Comparison of ENCODE assay signal across 4 fruit fly cellular contexts in genomic region chr2L:8437176-8437575, dm6.
TF ChIP-seq lines count a peak whose summit lies in the region.

D12 (minus strand) TSS chr2L:8437365.
Chrac-14 (plus strand) TSS chr2L:8437405.

- TF ChIP-seq CTCF in whole organism, embryonic (GFP tag; optimal IDR thresholded peaks at IDR 0.05; lab: Kevin White, UChicago), result no peak

TF ChIP-seq in whole organism, adult, 20 proteins besides CTCF, POLR2A, EP300 and RAD21:
- peak; percentile 24 for TF ChIP-seq CG7101 (tag; optimal IDR thresholded peaks at IDR 0.05; lab: Kevin White, UChicago)
- TF ChIP-seq ovo (GFP tag; optimal IDR thresholded peaks at IDR 0.05; lab: Kevin White, UChicago), result no peak
- peak; percentile 65 for TF ChIP-seq Mnt (GFP tag; optimal IDR thresholded peaks at IDR 0.05; lab: Kevin White, UChicago)
- no peak for TF ChIP-seq CG5204 (GFP tag; optimal IDR thresholded peaks at IDR 0.05; lab: Kevin White, UChicago)
- peak; percentile 23 for TF ChIP-seq Crg-1 (GFP tag; optimal IDR thresholded peaks at IDR 0.05; lab: Kevin White, UChicago)
- no peak for TF ChIP-seq cnc (optimal IDR thresholded peaks at IDR 0.05; lab: Kevin White, UChicago)
- TF ChIP-seq CG1620 (GFP tag; optimal IDR thresholded peaks at IDR 0.05; lab: Kevin White, UChicago), result peak; percentile 48
- no peak for TF ChIP-seq CG33017 (tag; optimal IDR thresholded peaks at IDR 0.05; lab: Kevin White, UChicago)
- TF ChIP-seq pad (GFP tag; optimal IDR thresholded peaks at IDR 0.05; lab: Kevin White, UChicago), result peak; percentile 10
- TF ChIP-seq cic (GFP tag; optimal IDR thresholded peaks at IDR 0.05; lab: Kevin White, UChicago), result no peak
- peak; percentile 15 for TF ChIP-seq bab1 (GFP tag; optimal IDR thresholded peaks at IDR 0.05; lab: Kevin White, UChicago)

TF ChIP-seq in whole organism, embryonic, 481 proteins besides CTCF, POLR2A, EP300 and RAD21 (continues in another document):
- TF ChIP-seq CG3847 (GFP tag; IDR thresholded peaks at IDR 0.05; lab: Robert Waterston, UW) (peak; percentile 65), MBD-R2 (GFP tag; IDR thresholded peaks at IDR 0.05; lab: Robert Waterston, UW) (peak; percentile 98), Usf (GFP tag; optimal IDR thresholded peaks at IDR 0.05; lab: Kevin White, UChicago) (no peak), zfh1 (GFP tag; IDR thresholded peaks at IDR 0.05; lab: Robert Waterston, UW) (peak; percentile 42; the same call in 1 of the 3 replicates), Sry-δ (GFP tag; optimal IDR thresholded peaks at IDR 0.05; lab: Kevin White, UChicago) (peak; percentile 22), CG8089 (GFP tag; optimal IDR thresholded peaks at IDR 0.05; lab: Kevin White, UChicago) (peak; percentile 18), CG7786 (GFP tag; optimal IDR thresholded peaks at IDR 0.05; lab: Kevin White, UChicago) (peak; percentile 14), Bgb (GFP tag; IDR thresholded peaks at IDR 0.05; lab: Robert Waterston, UW; ENCODE audit: partially characterized antibody) (peak; percentile 9; the same call in 1 of the 2 replicates), CG43689 (GFP tag; IDR thresholded peaks at IDR 0.05; lab: Robert Waterston, UW) (no peak), kni (GFP tag; optimal IDR thresholded peaks at IDR 0.05; lab: Kevin White, UChicago) (no peak), bbx (GFP tag; IDR thresholded peaks at IDR 0.05; lab: Robert Waterston, UW; ENCODE audit: partially characterized antibody) (no peak), sens (GFP tag; lab: Kevin White, UChicago) (peak; percentile 53), wdn (GFP tag; IDR thresholded peaks at IDR 0.05; lab: Robert Waterston, UW) (no peak), fu2 (GFP tag; optimal IDR thresholded peaks at IDR 0.05; lab: Kevin White, UChicago) (peak; percentile 18), shn (GFP tag; optimal IDR thresholded peaks at IDR 0.05; lab: Kevin White, UChicago) (no peak), NFAT (GFP tag; IDR thresholded peaks at IDR 0.05; lab: Robert Waterston, UW) (no peak), CG3726 (GFP tag; IDR thresholded peaks at IDR 0.05; lab: Robert Waterston, UW) (no peak), ind (GFP tag; optimal IDR thresholded peaks at IDR 0.05; lab: Kevin White, UChicago) (peak; percentile 25), Sin3A (optimal IDR thresholded peaks at IDR 0.05; lab: Kevin White, UChicago) (peak; percentile 50), Rx (GFP tag; IDR thresholded peaks at IDR 0.05; lab: Robert Waterston, UW) (0 out of 2 replicates have a peak, but pooled peaks have one; percentile 2), CG34422 (GFP tag; IDR thresholded peaks at IDR 0.05; lab: Robert Waterston, UW) (peak; percentile 39; the same call in 1 of the 3 replicates), Awh (GFP tag; IDR thresholded peaks at IDR 0.05; lab: Robert Waterston, UW) (no peak), HHEX (GFP tag; optimal IDR thresholded peaks at IDR 0.05; lab: Kevin White, UChicago) (no peak), her (GFP tag; optimal IDR thresholded peaks at IDR 0.05; lab: Kevin White, UChicago) (peak; percentile 2), vnd (GFP tag; IDR thresholded peaks at IDR 0.05; lab: Robert Waterston, UW; ENCODE audit: partially characterized antibody) (no peak), usp (GFP tag; optimal IDR thresholded peaks at IDR 0.05; lab: Kevin White, UChicago) (no peak), CG15514 (GFP tag; optimal IDR thresholded peaks at IDR 0.05; lab: Kevin White, UChicago) (peak; percentile 42)

TF ChIP-seq in whole organism, prepupa, 60 proteins besides CTCF, POLR2A, EP300 and RAD21:
- TF ChIP-seq esn (GFP tag; optimal IDR thresholded peaks at IDR 0.05; lab: Kevin White, UChicago), result peak; percentile 25
- peak; percentile 88 for TF ChIP-seq fkh (GFP tag; optimal IDR thresholded peaks at IDR 0.05; lab: Kevin White, UChicago)
- TF ChIP-seq Sox14 (GFP tag; optimal IDR thresholded peaks at IDR 0.05; lab: Kevin White, UChicago), result no peak
- TF ChIP-seq CG8632 (GFP tag; optimal IDR thresholded peaks at IDR 0.05; lab: Kevin White, UChicago), result no peak
- TF ChIP-seq dsx (GFP tag; optimal IDR thresholded peaks at IDR 0.05; lab: Kevin White, UChicago; ENCODE audit: poor library complexity, severe bottlenecking), result no peak
- TF ChIP-seq CG6163 (GFP tag; IDR thresholded peaks at IDR 0.05; lab: Robert Waterston, UW), result 0 out of 3 replicates have a peak, but pooled peaks have one; percentile 27

TF ChIP-seq in whole organism, wandering third instar larva, 38 proteins besides CTCF, POLR2A, EP300 and RAD21:
- TF ChIP-seq sv (GFP tag; optimal IDR thresholded peaks at IDR 0.05; lab: Kevin White, UChicago), result no peak
- TF ChIP-seq psq (GFP tag; optimal IDR thresholded peaks at IDR 0.05; lab: Kevin White, UChicago), result peak; percentile 41
- peak; percentile 87 for TF ChIP-seq Hr83 (GFP tag; optimal IDR thresholded peaks at IDR 0.05; lab: Kevin White, UChicago; ENCODE audit: poor library complexity, severe bottlenecking)
- no peak for TF ChIP-seq tai (GFP tag; optimal IDR thresholded peaks at IDR 0.05; lab: Kevin White, UChicago)
- TF ChIP-seq dsf (GFP tag; optimal IDR thresholded peaks at IDR 0.05; lab: Kevin White, UChicago; ENCODE audit: borderline replicate concordance), result no peak
- no peak for TF ChIP-seq CG32264 (GFP tag; optimal IDR thresholded peaks at IDR 0.05; lab: Kevin White, UChicago)
- TF ChIP-seq Myc (optimal IDR thresholded peaks at IDR 0.05; lab: Kevin White, UChicago), result peak; percentile 0
- TF ChIP-seq dl (GFP tag; optimal IDR thresholded peaks at IDR 0.05; lab: Kevin White, UChicago; ENCODE audit: insufficient read depth in 1 of 2, partially characterized antibody in 2 of 2), result no peak
- no peak for TF ChIP-seq N (GFP tag; optimal IDR thresholded peaks at IDR 0.05; lab: Kevin White, UChicago)
- no peak for TF ChIP-seq sage (GFP tag; optimal IDR thresholded peaks at IDR 0.05; lab: Kevin White, UChicago)
- TF ChIP-seq Jra (GFP tag; optimal IDR thresholded peaks at IDR 0.05; lab: Kevin White, UChicago), result no peak
- no peak for TF ChIP-seq Vsx2 (GFP tag; optimal IDR thresholded peaks at IDR 0.05; lab: Kevin White, UChicago; ENCODE audit: partially characterized antibody)
- TF ChIP-seq OdsH (GFP tag; optimal IDR thresholded peaks at IDR 0.05; lab: Kevin White, UChicago), result peak; percentile 4
- TF ChIP-seq woc (GFP tag; optimal IDR thresholded peaks at IDR 0.05; lab: Kevin White, UChicago), result no peak
- no peak for TF ChIP-seq ey (GFP tag; optimal IDR thresholded peaks at IDR 0.05; lab: Kevin White, UChicago)
- no peak for TF ChIP-seq CrebA (GFP tag; optimal IDR thresholded peaks at IDR 0.05; lab: Kevin White, UChicago; ENCODE audit: borderline replicate concordance)
- TF ChIP-seq Dif (GFP tag; optimal IDR thresholded peaks at IDR 0.05; lab: Kevin White, UChicago; ENCODE audit: partially characterized antibody), result no peak
- TF ChIP-seq foxo (GFP tag; optimal IDR thresholded peaks at IDR 0.05; lab: Kevin White, UChicago), result no peak
